Worm (Caenorhabditis elegans): Measurements from ENCODE around the gene lgc-33.

- TF ChIP-seq aly-1 (tag; optimal IDR thresholded peaks at IDR 0.05) (no peak), F13C5.2 (tag; optimal IDR thresholded peaks at IDR 0.05) (no peak), hmbx-1 (tag; optimal IDR thresholded peaks at IDR 0.05) (no peak), tbx-11 (GFP tag; IDR thresholded peaks at IDR 0.05) (no peak)
Observed at ce11 chrIV:826145-826544, 19.2 kb upstream of the lgc-33 start.
